Worm (Caenorhabditis elegans) whole organism, mixed stage, embryonic: Measurements from ENCODE around the gene F22F7.2.

Experiments used
- ceh-39 ChIP-seq: fragments of 150-350 bp; optimal IDR thresholded peaks from 2 replicates; lab custom pipeline; 2014; ENCODE audit warnings: missing biosample characterization, missing genetic modification characterization
- ces-1 ChIP-seq: fragments of 150-350 bp; optimal IDR thresholded peaks from 2 replicates; lab custom pipeline; 2014; ENCODE audit warnings: missing biosample characterization, missing genetic modification reagents, missing genetic modification characterization

DNA sequence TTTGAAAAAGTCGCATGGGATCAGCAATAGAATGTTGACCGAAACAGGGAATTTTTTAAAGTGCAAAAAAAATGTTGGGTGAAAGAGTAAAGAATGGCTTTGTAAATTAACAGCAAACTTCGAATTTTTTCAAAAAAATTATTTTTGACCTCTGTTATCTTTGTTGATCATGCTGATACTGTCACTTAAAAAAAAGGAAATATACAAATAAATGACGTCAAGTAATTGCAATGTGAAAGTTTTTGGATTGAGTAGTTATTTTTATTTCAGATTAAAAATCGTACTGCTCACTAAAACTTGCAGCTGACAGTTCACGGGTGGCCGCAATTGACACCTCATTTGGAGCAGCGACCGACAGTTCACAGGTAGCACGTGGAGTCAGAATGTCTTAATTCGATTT, 28.3 kb downstream of the F22F7.2 start, which contains the start of gene C45H4.13:
- TF ChIP-seq ceh-39 (tag; lab: Kevin White, UChicago) (no peak), ces-1 (no peak)
